Fruit fly (Drosophila melanogaster): Measurements from ENCODE around the gene ssx.

DNA sequence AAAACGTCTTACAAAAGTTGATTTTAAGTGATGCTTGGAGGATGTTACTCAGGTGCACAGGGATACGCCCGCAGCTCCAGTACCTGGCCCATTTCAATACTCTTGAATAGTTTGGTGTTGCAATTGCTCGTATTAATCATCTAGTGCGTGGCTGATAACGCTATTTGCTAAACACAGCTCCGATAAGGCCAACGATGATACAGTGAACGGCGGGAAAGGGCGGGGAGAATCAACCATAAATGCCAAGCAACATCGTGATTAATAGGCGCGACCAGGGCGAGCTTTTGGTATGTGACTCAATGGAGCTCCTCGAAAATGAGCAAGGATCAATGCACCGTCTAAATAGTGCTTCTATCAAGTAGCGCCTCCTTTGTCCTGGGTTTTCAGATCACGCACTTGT is 23.5 kb upstream of the ssx start:
- no peak for TF ChIP-seq sna (GFP tag; IDR thresholded peaks at IDR 0.05; ENCODE audit: partially characterized antibody)
- TF ChIP-seq Hey (tag; optimal IDR thresholded peaks at IDR 0.05): no peak

Data from whole organism, embryonic.